ENCODE assay signal across 2 fruit fly cellular contexts in the genomic region with DNA sequence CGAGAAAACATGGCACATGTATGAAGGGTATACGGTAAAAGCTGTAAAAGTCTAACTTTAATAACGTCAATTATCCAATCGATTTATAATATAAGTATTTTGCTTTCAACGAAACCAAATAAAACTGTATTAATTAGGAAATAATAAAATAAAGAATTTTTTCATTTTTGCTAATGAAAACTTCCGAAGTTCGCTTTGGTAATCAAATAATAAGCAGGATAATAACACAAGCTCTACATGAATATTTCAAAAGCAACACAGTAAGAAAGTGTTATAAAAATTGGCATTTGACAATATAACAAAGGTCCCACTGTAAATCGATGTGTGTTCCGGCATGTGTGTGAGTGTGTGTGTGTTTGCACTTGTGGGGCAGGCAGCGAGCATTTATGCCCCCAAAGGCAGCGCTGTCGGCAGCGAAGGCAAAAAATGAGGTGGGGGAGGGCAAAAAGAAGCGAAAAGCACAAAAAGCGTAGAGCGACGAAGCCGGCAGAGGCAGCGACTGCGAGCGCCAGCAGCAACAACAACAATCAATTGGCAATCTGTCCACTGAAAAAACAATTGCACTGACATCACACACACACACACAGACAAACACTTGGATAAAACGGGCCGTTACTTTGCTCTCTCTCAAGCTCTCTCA.
TF ChIP-seq lines count a peak whose summit lies in the region.

No protein-coding gene starts in this region.

TF ChIP-seq in whole organism, embryonic, 481 proteins besides CTCF, POLR2A, EP300 and RAD21 (continued from another document and continues in another):
- TF ChIP-seq CG12391 (tag; optimal IDR thresholded peaks at IDR 0.05; lab: Kevin White, UChicago) (no peak), Dek (tag; optimal IDR thresholded peaks at IDR 0.05; lab: Kevin White, UChicago) (no peak), CG10267 (tag; optimal IDR thresholded peaks at IDR 0.05; lab: Kevin White, UChicago) (no peak), kni (GFP tag; optimal IDR thresholded peaks at IDR 0.05; lab: Kevin White, UChicago) (no peak), pros (GFP tag; optimal IDR thresholded peaks at IDR 0.05; lab: Kevin White, UChicago) (no peak), jing (GFP tag; optimal IDR thresholded peaks at IDR 0.05; lab: Kevin White, UChicago) (no peak), toy (GFP tag; IDR thresholded peaks at IDR 0.05; lab: Robert Waterston, UW) (no peak), sens (GFP tag; lab: Kevin White, UChicago) (peak; percentile 65), CG6175 (GFP tag; IDR thresholded peaks at IDR 0.05; lab: Robert Waterston, UW) (peak; percentile 89; the same call in 2 of the 3 replicates), CG1233 (GFP tag; optimal IDR thresholded peaks at IDR 0.05; lab: Kevin White, UChicago) (no peak), CG11247 (GFP tag; IDR thresholded peaks at IDR 0.05; lab: Robert Waterston, UW) (no peak), lov (optimal IDR thresholded peaks at IDR 0.05; lab: Kevin White, UChicago) (no peak), lov (GFP tag; IDR thresholded peaks at IDR 0.05; lab: Robert Waterston, UW) (0 out of 3 replicates have a peak, but pooled peaks have one; percentile 21), dmrt11E (tag; optimal IDR thresholded peaks at IDR 0.05; lab: Kevin White, UChicago) (no peak), chinmo (GFP tag; IDR thresholded peaks at IDR 0.05; lab: Robert Waterston, UW; ENCODE audit: partially characterized antibody) (peak; percentile 94; the same call in 3 of the 4 replicates), CG14014 (GFP tag; IDR thresholded peaks at IDR 0.05; lab: Robert Waterston, UW) (0 out of 2 replicates have a peak, but pooled peaks have one; percentile 6), CG9609 (GFP tag; optimal IDR thresholded peaks at IDR 0.05; lab: Kevin White, UChicago) (no peak), Hr51 (GFP tag; optimal IDR thresholded peaks at IDR 0.05; lab: Kevin White, UChicago) (peak in 1 of 2 experiments; percentile 5), CG11504 (tag; optimal IDR thresholded peaks at IDR 0.05; lab: Kevin White, UChicago) (peak; percentile 26), Bteb2 (GFP tag; optimal IDR thresholded peaks at IDR 0.05; lab: Kevin White, UChicago) (no peak), oc (tag; optimal IDR thresholded peaks at IDR 0.05; lab: Kevin White, UChicago) (no peak), CG6654 (GFP tag; optimal IDR thresholded peaks at IDR 0.05; lab: Kevin White, UChicago) (no peak), Scr (GFP tag; IDR thresholded peaks at IDR 0.05; lab: Robert Waterston, UW; ENCODE audit: partially characterized antibody) (no peak), CG10979 (tag; optimal IDR thresholded peaks at IDR 0.05; lab: Kevin White, UChicago) (no peak), CG1792 (GFP tag; optimal IDR thresholded peaks at IDR 0.05; lab: Kevin White, UChicago) (no peak), vfl (GFP tag; optimal IDR thresholded peaks at IDR 0.05; lab: Kevin White, UChicago) (no peak), lbe (GFP tag; optimal IDR thresholded peaks at IDR 0.05; lab: Kevin White, UChicago) (no peak), CG4360 (GFP tag; IDR thresholded peaks at IDR 0.05; lab: Robert Waterston, UW) (peak; percentile 72), aop (GFP tag; IDR thresholded peaks at IDR 0.05; lab: Robert Waterston, UW) (no peak), az2 (GFP tag; optimal IDR thresholded peaks at IDR 0.05; lab: Kevin White, UChicago) (no peak), CG11456 (GFP tag; IDR thresholded peaks at IDR 0.05; lab: Robert Waterston, UW) (no peak), HLH4C (GFP tag; IDR thresholded peaks at IDR 0.05; lab: Robert Waterston, UW; ENCODE audit: partially characterized antibody) (no peak), MESR4 (GFP tag; optimal IDR thresholded peaks at IDR 0.05; lab: Kevin White, UChicago) (no peak), fu2 (GFP tag; optimal IDR thresholded peaks at IDR 0.05; lab: Kevin White, UChicago) (no peak), rib (GFP tag; IDR thresholded peaks at IDR 0.05; lab: Robert Waterston, UW) (no peak), wor (GFP tag; IDR thresholded peaks at IDR 0.05; lab: Robert Waterston, UW) (no peak), CG2120 (GFP tag; optimal IDR thresholded peaks at IDR 0.05; lab: Kevin White, UChicago) (peak; percentile 22), Sry-β (GFP tag; optimal IDR thresholded peaks at IDR 0.05; lab: Kevin White, UChicago) (no peak), NFAT (GFP tag; IDR thresholded peaks at IDR 0.05; lab: Robert Waterston, UW) (no peak), sna (GFP tag; IDR thresholded peaks at IDR 0.05; lab: Robert Waterston, UW; ENCODE audit: partially characterized antibody) (peak; percentile 43; the same call in 1 of the 2 replicates), salm (tag; optimal IDR thresholded peaks at IDR 0.05; lab: Kevin White, UChicago) (no peak), CG11696 (GFP tag; IDR thresholded peaks at IDR 0.05; lab: Robert Waterston, UW) (no peak), CG13296 (GFP tag; optimal IDR thresholded peaks at IDR 0.05; lab: Kevin White, UChicago) (no peak), gt (GFP tag; IDR thresholded peaks at IDR 0.05; lab: Robert Waterston, UW) (no peak), CG3847 (GFP tag; IDR thresholded peaks at IDR 0.05; lab: Robert Waterston, UW) (0 out of 2 replicates have a peak, but pooled peaks have one; percentile 15), nerfin-2 (GFP tag; IDR thresholded peaks at IDR 0.05; lab: Robert Waterston, UW; ENCODE audit: partially characterized antibody) (no peak), CG17359 (tag; optimal IDR thresholded peaks at IDR 0.05; lab: Kevin White, UChicago) (peak; percentile 5), Abd-B (GFP tag; optimal IDR thresholded peaks at IDR 0.05; lab: Kevin White, UChicago) (peak; percentile 11), CG9817 (tag; optimal IDR thresholded peaks at IDR 0.05; lab: Kevin White, UChicago) (no peak), slbo (GFP tag; IDR thresholded peaks at IDR 0.05; lab: Robert Waterston, UW) (0 out of 2 replicates have a peak, but pooled peaks have one; percentile 12), lmd (GFP tag; IDR thresholded peaks at IDR 0.05; lab: Robert Waterston, UW) (no peak), HLH54F (GFP tag; optimal IDR thresholded peaks at IDR 0.05; lab: Kevin White, UChicago) (no peak), bsh (GFP tag; optimal IDR thresholded peaks at IDR 0.05; lab: Kevin White, UChicago) (no peak), Nf-YA (GFP tag; IDR thresholded peaks at IDR 0.05; lab: Robert Waterston, UW) (no peak), Mrtf (GFP tag; IDR thresholded peaks at IDR 0.05; lab: Robert Waterston, UW) (no peak), CG18619 (GFP tag; optimal IDR thresholded peaks at IDR 0.05; lab: Kevin White, UChicago) (no peak), CG8359 (GFP tag; optimal IDR thresholded peaks at IDR 0.05; lab: Kevin White, UChicago; ENCODE audit: borderline replicate concordance) (no peak), schlank (tag; optimal IDR thresholded peaks at IDR 0.05; lab: Kevin White, UChicago) (no peak), inv (GFP tag; IDR thresholded peaks at IDR 0.05; lab: Robert Waterston, UW; ENCODE audit: partially characterized antibody) (no peak), CG2199 (GFP tag; IDR thresholded peaks at IDR 0.05; lab: Robert Waterston, UW) (no peak), CG1832 (GFP tag; optimal IDR thresholded peaks at IDR 0.05; lab: Kevin White, UChicago) (no peak), hth (optimal IDR thresholded peaks at IDR 0.05; lab: Kevin White, UChicago) (no peak)

TF ChIP-seq in whole organism, prepupa, 60 proteins besides CTCF, POLR2A, EP300 and RAD21 (continued from another document):
- TF ChIP-seq ss (GFP tag; optimal IDR thresholded peaks at IDR 0.05; lab: Kevin White, UChicago) (no peak), spab (GFP tag; optimal IDR thresholded peaks at IDR 0.05; lab: Kevin White, UChicago) (no peak), CG11294 (GFP tag; IDR thresholded peaks at IDR 0.05; lab: Robert Waterston, UW) (no peak), topi (GFP tag; optimal IDR thresholded peaks at IDR 0.05; lab: Kevin White, UChicago) (peak; percentile 9), Met (GFP tag; optimal IDR thresholded peaks at IDR 0.05; lab: Kevin White, UChicago) (peak; percentile 58), CG34406 (GFP tag; optimal IDR thresholded peaks at IDR 0.05; lab: Kevin White, UChicago) (peak; percentile 25), net (GFP tag; optimal IDR thresholded peaks at IDR 0.05; lab: Kevin White, UChicago) (peak; percentile 3), CG8119 (GFP tag; IDR thresholded peaks at IDR 0.05; lab: Robert Waterston, UW) (no peak), CG31627 (GFP tag; optimal IDR thresholded peaks at IDR 0.05; lab: Kevin White, UChicago) (no peak), CG11762 (GFP tag; optimal IDR thresholded peaks at IDR 0.05; lab: Kevin White, UChicago; ENCODE audit: insufficient read depth) (no peak), CG15336 (GFP tag; IDR thresholded peaks at IDR 0.05; lab: Robert Waterston, UW) (no peak; the same call in 1 of the 2 replicates), CG8319 (GFP tag; optimal IDR thresholded peaks at IDR 0.05; lab: Kevin White, UChicago) (no peak), Eip78C (GFP tag; lab: Kevin White, UChicago) (peak; percentile 86), Smox (GFP tag; optimal IDR thresholded peaks at IDR 0.05; lab: Kevin White, UChicago) (peak; percentile 11), CG6163 (GFP tag; IDR thresholded peaks at IDR 0.05; lab: Robert Waterston, UW) (no peak; the same call in 1 of the 3 replicates), Lpt (GFP tag; optimal IDR thresholded peaks at IDR 0.05; lab: Kevin White, UChicago) (no peak), CG16779 (tag; optimal IDR thresholded peaks at IDR 0.05; lab: Kevin White, UChicago) (no peak), CG9139 (GFP tag; optimal IDR thresholded peaks at IDR 0.05; lab: Kevin White, UChicago) (no peak), salr (GFP tag; optimal IDR thresholded peaks at IDR 0.05; lab: Kevin White, UChicago) (peak in 1 of 2 experiments; percentile 52), CG3919 (GFP tag; optimal IDR thresholded peaks at IDR 0.05; lab: Kevin White, UChicago) (no peak), achi (GFP tag; optimal IDR thresholded peaks at IDR 0.05; lab: Kevin White, UChicago) (peak; percentile 33), Ets21C (GFP tag; optimal IDR thresholded peaks at IDR 0.05; lab: Kevin White, UChicago) (no peak), CG32006 (GFP tag; optimal IDR thresholded peaks at IDR 0.05; lab: Kevin White, UChicago) (peak; percentile 57), Sox14 (GFP tag; optimal IDR thresholded peaks at IDR 0.05; lab: Kevin White, UChicago) (peak; percentile 7), Hr4 (GFP tag; optimal IDR thresholded peaks at IDR 0.05; lab: Kevin White, UChicago) (peak; percentile 60), vri (GFP tag; optimal IDR thresholded peaks at IDR 0.05; lab: Kevin White, UChicago) (no peak), acj6 (GFP tag; optimal IDR thresholded peaks at IDR 0.05; lab: Kevin White, UChicago) (peak; percentile 17), CG1621 (tag; optimal IDR thresholded peaks at IDR 0.05; lab: Kevin White, UChicago) (no peak), cyc (GFP tag; optimal IDR thresholded peaks at IDR 0.05; lab: Kevin White, UChicago) (peak; percentile 19), Eip75B (GFP tag; optimal IDR thresholded peaks at IDR 0.05; lab: Kevin White, UChicago) (peak; percentile 51), fd85E (GFP tag; optimal IDR thresholded peaks at IDR 0.05; lab: Kevin White, UChicago) (peak; percentile 45), CG8632 (GFP tag; optimal IDR thresholded peaks at IDR 0.05; lab: Kevin White, UChicago) (no peak), fkh (GFP tag; optimal IDR thresholded peaks at IDR 0.05; lab: Kevin White, UChicago) (no peak), fd59A (GFP tag; optimal IDR thresholded peaks at IDR 0.05; lab: Kevin White, UChicago) (no peak), Ets96B (tag; optimal IDR thresholded peaks at IDR 0.05; lab: Kevin White, UChicago) (no peak), CG11902 (GFP tag; optimal IDR thresholded peaks at IDR 0.05; lab: Kevin White, UChicago) (no peak), Gug (GFP tag; IDR thresholded peaks at IDR 0.05; lab: Robert Waterston, UW) (no peak), Sox102F (GFP tag; optimal IDR thresholded peaks at IDR 0.05; lab: Kevin White, UChicago) (no peak)
TF ChIP-seq in whole organism, prepupa: peak in this region for 27.
